Worm (Caenorhabditis elegans): Measurements from ENCODE around the gene arc-1.

arc-1 gene

DNA sequence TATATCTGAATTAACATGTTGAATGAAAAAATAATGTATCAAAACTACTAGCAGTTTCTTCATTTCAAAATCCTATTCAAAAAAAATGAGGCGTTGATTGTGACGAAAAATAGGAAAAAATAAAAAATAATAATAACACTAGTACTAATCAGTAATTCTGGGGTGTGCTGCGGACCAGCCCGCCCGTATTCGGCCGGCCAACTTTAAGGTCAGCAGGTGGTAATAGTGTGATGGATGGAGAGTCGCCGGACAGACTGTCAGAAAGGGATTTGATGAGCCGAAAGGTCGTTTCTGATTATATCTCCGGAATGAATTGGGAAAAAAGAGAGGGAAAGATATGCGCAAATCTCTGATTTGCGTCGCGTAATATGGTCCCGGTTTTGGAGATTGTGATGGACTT is 49.7 kb downstream of the arc-1 start, which contains the start of gene cutl-2:
cutl-2 (minus strand) TSS at position 210 of the 400 bp plus-strand sequence.
- TF ChIP-seq sox-4 (tag; optimal IDR thresholded peaks at IDR 0.05): no peak
- no peak for TF ChIP-seq rnt-1 (tag; optimal IDR thresholded peaks at IDR 0.05)
- no peak for TF ChIP-seq ahr-1 (tag; optimal IDR thresholded peaks at IDR 0.05)
- TF ChIP-seq gmeb-2 (tag; optimal IDR thresholded peaks at IDR 0.05): no peak
- TF ChIP-seq nfya-1 (tag; optimal IDR thresholded peaks at IDR 0.05): no peak
- no peak for TF ChIP-seq hlh-13 (GFP tag; optimal IDR thresholded peaks at IDR 0.05)
- TF ChIP-seq ceh-2 (tag; optimal IDR thresholded peaks at IDR 0.05): no peak
- no peak for TF ChIP-seq pqm-1 (tag; optimal IDR thresholded peaks at IDR 0.05)
- no peak for TF ChIP-seq ama-1 (optimal IDR thresholded peaks at IDR 0.05)
- no peak for TF ChIP-seq ceh-6 (GFP tag; optimal IDR thresholded peaks at IDR 0.05)
- TF ChIP-seq ceh-48 (tag; optimal IDR thresholded peaks at IDR 0.05): no peak
- no peak for TF ChIP-seq unc-55 (GFP tag; optimal IDR thresholded peaks at IDR 0.05)
- no peak for TF ChIP-seq ceh-34 (tag; optimal IDR thresholded peaks at IDR 0.05)
- TF ChIP-seq elt-2 (tag; optimal IDR thresholded peaks at IDR 0.05): no peak

DNA sequence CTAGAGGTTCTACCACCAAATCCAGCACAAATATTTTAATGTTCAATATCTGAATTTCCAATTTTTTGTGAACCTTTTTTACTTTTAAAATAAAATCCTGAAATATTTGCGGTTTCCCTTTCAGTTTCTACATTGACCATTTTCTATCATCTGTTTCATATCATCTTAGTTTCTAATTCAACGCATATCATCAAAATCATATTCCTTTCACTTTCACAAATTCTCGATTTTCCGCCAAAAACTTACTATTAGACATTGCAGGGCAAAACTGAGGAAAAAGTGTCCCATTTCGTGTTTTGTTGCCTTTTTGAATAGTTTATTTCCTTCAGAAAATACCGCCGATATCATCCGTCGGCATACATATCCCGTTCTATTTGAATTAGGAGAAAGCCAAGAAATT is 50.3 kb downstream of the arc-1 start:
- TF ChIP-seq pha-4 (tag; optimal IDR thresholded peaks at IDR 0.05) (no peak), ets-4 (tag; optimal IDR thresholded peaks at IDR 0.05) (no peak), Y22D7AL.16 (tag; optimal IDR thresholded peaks at IDR 0.05) (no peak), eyg-1 (tag; optimal IDR thresholded peaks at IDR 0.05) (no peak)
